Worm (Caenorhabditis elegans): ENCODE measurements around the gene eat-20.

Gene eat-20

ce11 chrX:15509681-15510080, at the start of gene eat-20:
TSS of gene eat-20 (plus strand) at chrX:15510011.
- TF ChIP-seq hmg-1.1 (GFP tag; IDR thresholded peaks at IDR 0.05) (no peak), aha-1 (tag) (peak; percentile 80)

ce11 chrX:15465050-15465449, 44.8 kb upstream of the eat-20 start:
- TF ChIP-seq aha-1 (tag) (peak; percentile 96), nhr-111 (GFP tag; optimal IDR thresholded peaks at IDR 0.05) (no peak), Y5F2A.4 (GFP tag; optimal IDR thresholded peaks at IDR 0.05) (no peak)

- TF ChIP-seq D1046.2 (GFP tag; IDR thresholded peaks at IDR 0.05) (no peak), unc-62 (GFP tag; optimal IDR thresholded peaks at IDR 0.05 in 1 of 2) (peak in 1 of 2 experiments; percentile 95), unc-62 (tag; optimal IDR thresholded peaks at IDR 0.05) (no peak)
Observed at ce11 chrX:15466032-15466431, 43.8 kb upstream of the eat-20 start, which contains the start of gene sprr-1. TSS of gene sprr-1 (plus strand) at chrX:15466300.

ce11 chrX:15468657-15469056, 41.2 kb upstream of the eat-20 start:
- no peak for TF ChIP-seq saeg-2 (GFP tag; IDR thresholded peaks at IDR 0.05)
- peak; percentile 52 for TF ChIP-seq set-16 (GFP tag; IDR thresholded peaks at IDR 0.05)
- TF ChIP-seq snpc-1.2 (GFP tag; IDR thresholded peaks at IDR 0.05): 0 out of 2 replicates have a peak, but pooled peaks have one; percentile 42
- TF ChIP-seq egl-43 (GFP tag; IDR thresholded peaks at IDR 0.05): 0 out of 2 replicates have a peak, but pooled peaks have one; percentile 10

DNA sequence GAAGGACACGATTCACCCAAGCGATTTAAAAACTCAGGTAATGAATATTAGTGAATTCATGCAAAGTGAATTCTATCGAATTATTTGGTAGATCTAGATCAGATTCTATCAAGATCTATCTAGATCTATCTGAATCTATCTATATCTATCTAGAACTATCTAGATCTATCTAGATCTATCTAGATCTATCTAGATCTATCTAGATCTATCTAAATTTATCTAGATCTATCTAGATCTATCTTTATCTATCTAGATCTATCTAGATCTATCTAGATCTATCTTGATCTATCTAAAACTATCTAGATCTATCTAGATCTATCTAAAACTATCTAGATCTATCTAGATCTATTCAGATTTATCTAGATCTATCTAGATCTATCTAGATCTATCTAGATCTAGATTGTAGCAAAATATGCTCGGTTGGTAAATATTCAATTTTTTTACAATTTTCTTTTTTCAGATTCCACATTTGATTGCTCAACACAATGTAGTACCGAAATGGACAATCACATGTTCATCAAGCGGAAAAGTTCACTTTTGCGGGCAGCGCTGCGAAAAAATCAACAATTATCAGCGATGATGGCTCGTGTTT, 39.8 kb upstream of the eat-20 start:
- TF ChIP-seq arid-1 (GFP tag; conservative IDR thresholded peaks at IDR 0.05) (no peak), nhr-48 (tag; optimal IDR thresholded peaks at IDR 0.05) (peak; percentile 6), ceh-44 (GFP tag; IDR thresholded peaks at IDR 0.05) (no peak), lir-3 (tag; optimal IDR thresholded peaks at IDR 0.05) (no peak)

DNA sequence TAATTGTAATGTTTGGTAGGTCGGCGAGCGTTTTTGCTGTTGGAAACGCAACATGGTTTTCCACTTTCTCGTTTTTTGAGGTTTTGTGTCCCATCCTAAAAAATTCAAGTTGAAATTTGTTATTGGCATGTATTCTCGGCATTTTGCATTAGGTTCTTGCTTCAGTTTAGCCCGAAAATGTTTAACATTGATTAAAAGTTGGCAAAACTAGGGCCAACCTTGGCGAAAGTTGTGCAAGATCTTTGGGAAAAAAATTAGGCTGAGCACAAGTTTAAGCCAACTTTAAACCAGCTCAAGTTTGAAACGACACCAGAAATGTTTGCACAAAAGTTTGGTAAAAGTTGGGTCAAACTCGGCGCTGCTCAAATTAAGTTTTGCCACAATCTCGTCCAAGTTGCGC, 32.5 kb upstream of the eat-20 start, which contains the start of gene exc-1:
exc-1 (minus strand) TSS at position 101 of the 400 bp plus-strand sequence.
- TF ChIP-seq pqm-1 (tag; optimal IDR thresholded peaks at IDR 0.05) (no peak), lin-29 (GFP tag; IDR thresholded peaks at IDR 0.05) (no peak), zag-1 (tag; optimal IDR thresholded peaks at IDR 0.05) (no peak), spr-3 (GFP tag; optimal IDR thresholded peaks at IDR 0.05) (no peak), dpl-1 (GFP tag; optimal IDR thresholded peaks at IDR 0.05) (no peak), nhr-237 (tag; optimal IDR thresholded peaks at IDR 0.05) (no peak), unc-130 (GFP tag; optimal IDR thresholded peaks at IDR 0.05) (no peak), lim-7 (GFP tag; IDR thresholded peaks at IDR 0.05) (no peak), fos-1 (tag; optimal IDR thresholded peaks at IDR 0.05) (no peak)

- TF ChIP-seq unc-62 (GFP tag; optimal IDR thresholded peaks at IDR 0.05 in 1 of 2): peak in 1 of 2 experiments; percentile 60
- TF ChIP-seq unc-62 (tag; optimal IDR thresholded peaks at IDR 0.05): no peak
- no peak for TF ChIP-seq egl-43 (GFP tag; IDR thresholded peaks at IDR 0.05)
Observed at ce11 chrX:15478717-15479116, 31.1 kb upstream of the eat-20 start, which contains the start of gene gcy-36. TSS of gene gcy-36 (plus strand) at chrX:15479017.

- TF ChIP-seq mdl-1 (tag; optimal IDR thresholded peaks at IDR 0.05): no peak
- no peak for TF ChIP-seq nhr-77 (tag; optimal IDR thresholded peaks at IDR 0.05)
- peak in 1 of 2 experiments; percentile 4 for TF ChIP-seq unc-62 (GFP tag; optimal IDR thresholded peaks at IDR 0.05 in 1 of 2)
- TF ChIP-seq unc-62 (tag; optimal IDR thresholded peaks at IDR 0.05): no peak
Observed at ce11 chrX:15485262-15485661, 24.5 kb upstream of the eat-20 start.
